Worm (Caenorhabditis elegans): ENCODE measurements around the gene K05F1.8.

ce11 chrII:5754168-5754567 is 45.3 kb downstream of the K05F1.8 start, which contains the start of gene F10C1.8:
- no peak for TF ChIP-seq tbx-2 (tag; optimal IDR thresholded peaks at IDR 0.05)
- TF ChIP-seq nhr-25 (tag; optimal IDR thresholded peaks at IDR 0.05), result no peak

Measured in whole organism, L3 larva.